Worm (Caenorhabditis elegans) whole organism, mixed stage, embryonic: ENCODE results near the gene sax-2.

Source experiments
- hlh-1 ChIP-seq: fragments of 150-350 bp; optimal IDR thresholded peaks from 2 replicates; lab custom pipeline; 2014; ENCODE audit warnings: missing biosample characterization, missing genetic modification reagents, missing genetic modification characterization
- nhr-76 ChIP-seq: sonication (generic microtip); optimal IDR thresholded peaks from 2 replicates; lab custom pipeline; 2017; ENCODE audit warnings: missing biosample characterization, missing genetic modification characterization

DNA sequence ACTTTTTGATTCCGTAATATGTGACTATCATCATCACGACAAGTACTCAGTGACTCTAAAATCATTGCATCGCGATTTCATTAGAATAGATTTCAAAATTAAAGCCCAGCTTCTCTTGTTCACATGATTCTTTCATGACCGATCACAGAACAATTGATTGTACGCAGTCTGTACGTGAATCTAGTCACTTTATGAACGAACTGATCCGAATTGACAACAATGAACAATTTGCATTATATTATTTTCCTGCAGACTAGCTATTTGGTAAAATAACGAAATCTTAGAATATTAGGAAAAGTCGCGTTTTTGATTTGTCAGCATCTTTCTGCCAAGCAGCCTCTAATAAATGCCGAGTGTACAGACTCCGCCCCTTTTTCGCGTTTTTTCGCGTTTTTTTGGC is 10.0 kb upstream of the sax-2 start:
- no peak for TF ChIP-seq nhr-76
- no peak for TF ChIP-seq hlh-1 (tag; lab: Kevin White, UChicago)
